Worm (Caenorhabditis elegans) whole organism, early embryonic: ENCODE data around the gene F22F4.5.

Experiments
- F13C5.2 ChIP-seq: sonication (generic microtip); optimal IDR thresholded peaks from 2 replicates; lab custom pipeline; 2017; ENCODE audit warnings: mild to moderate bottlenecking, missing genetic modification characterization, inconsistent platforms, missing compliant biosample characterization
- ceh-36 ChIP-seq: sonication (generic microtip); optimal IDR thresholded peaks from 2 replicates; lab custom pipeline; 2016; ENCODE audit warnings: missing genetic modification characterization, inconsistent platforms, missing compliant biosample characterization
- hmbx-1 ChIP-seq: sonication (generic microtip); optimal IDR thresholded peaks from 2 replicates; lab custom pipeline; 2016; ENCODE audit warnings: mild to moderate bottlenecking, missing genetic modification characterization, missing compliant biosample characterization
- hnd-1 ChIP-seq: sonication (generic microtip); optimal IDR thresholded peaks from 2 replicates; lab custom pipeline; 2016; ENCODE audit warnings: missing genetic modification characterization, missing compliant biosample characterization
- sea-1 ChIP-seq: fragments of 200-800 bp; sonication (Bioruptor generic); conservative IDR thresholded peaks from 2 replicates; pipeline ENCODE4 v1.3.6; 2022; ENCODE audit warnings: missing genetic modification characterization, missing compliant biosample characterization

DNA sequence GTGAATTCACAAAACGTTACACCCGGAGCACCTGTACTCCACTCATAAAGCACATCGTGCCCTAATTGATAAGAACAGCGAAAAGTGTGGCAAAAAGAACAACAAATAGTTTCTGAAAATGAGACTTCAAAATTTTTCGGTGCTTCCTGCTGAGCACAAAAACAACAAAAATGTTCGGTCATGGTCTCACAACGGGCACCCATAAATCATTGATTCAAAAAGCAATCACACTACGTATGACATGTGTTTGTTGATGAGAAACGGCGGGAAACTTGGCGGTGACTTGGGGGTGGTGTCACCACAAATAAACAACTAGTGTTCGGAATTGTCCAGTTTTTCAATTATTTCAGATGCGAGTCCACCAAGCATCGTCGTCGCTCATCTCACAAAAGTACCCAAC lies 31.8 kb downstream of the F22F4.5 start:
- no peak for TF ChIP-seq sea-1 (GFP tag; lab: Robert Waterston, UW)
- no peak for TF ChIP-seq F13C5.2
- TF ChIP-seq hmbx-1 (tag; lab: Kevin White, UChicago), result no peak
- no peak for TF ChIP-seq hnd-1 (tag; lab: Kevin White, UChicago)
- TF ChIP-seq ceh-36 (tag; lab: Kevin White, UChicago), result no peak
